Worm (Caenorhabditis elegans) whole organism, L4 larva: Measurements from ENCODE around the gene his-38.

Experiments used
- D1046.2 ChIP-seq: fragments of 200-800 bp; sonication (Bioruptor generic); IDR thresholded peaks from 2 replicates; pipeline ENCODE4 v1.3.6; 2022; ENCODE audit warnings: missing genetic modification characterization, missing compliant biosample characterization
- F37D6.2 ChIP-seq: sonication (generic microtip); optimal IDR thresholded peaks from 2 replicates; lab custom pipeline; 2016; ENCODE audit warnings: mild to moderate bottlenecking, missing genetic modification characterization, missing compliant biosample characterization
- F49E8.2 ChIP-seq: sonication (generic microtip); optimal IDR thresholded peaks from 2 replicates; lab custom pipeline; 2016; ENCODE audit warnings: missing compliant biosample characterization, mild to moderate bottlenecking, missing genetic modification characterization, borderline replicate concordance
- R02D3.7 ChIP-seq: fragments of 150-350 bp; sonication (generic microtip); optimal IDR thresholded peaks from 3 replicates; lab custom pipeline; 2014; ENCODE audit warnings: missing biosample characterization, missing genetic modification characterization
- T20F7.1 ChIP-seq: fragments of 200-800 bp; sonication (Bioruptor generic); optimal IDR thresholded peaks from 2 replicates; lab custom pipeline; 2018; ENCODE audit warnings: mild to moderate bottlenecking, missing genetic modification characterization, missing compliant biosample characterization
- Y105C5A.15 ChIP-seq: fragments of 200-800 bp; sonication (Bioruptor generic); IDR thresholded peaks from 2 replicates; pipeline ENCODE4 v1.3.6; 2022; ENCODE audit warnings: missing genetic modification characterization, missing compliant biosample characterization
- Y5F2A.4 ChIP-seq: fragments of 200-800 bp; sonication (Bioruptor generic); optimal IDR thresholded peaks from 2 replicates; lab custom pipeline; 2018; ENCODE audit warnings: mild to moderate bottlenecking, missing genetic modification characterization, missing compliant biosample characterization
- Y75B8A.6 ChIP-seq: fragments of 200-800 bp; sonication (Bioruptor generic); IDR thresholded peaks from 2 replicates; pipeline ENCODE4 v1.3.6; 2022; ENCODE audit warnings: missing genetic modification reagents, missing genetic modification characterization, missing compliant biosample characterization
- ZK546.5 ChIP-seq, 2 experiments: sonication (generic microtip); optimal IDR thresholded peaks; 2 replicates each; lab custom pipeline; 2017; ENCODE audit warnings: missing biosample characterization in 2 of 2, missing genetic modification characterization in 2 of 2
- aha-1 ChIP-seq: fragments of 150-350 bp; peaks from one replicate; lab custom pipeline; 2014; ENCODE audit warnings: missing biosample characterization, missing genetic modification characterization
- aly-2 ChIP-seq: sonication (generic microtip); optimal IDR thresholded peaks from 2 replicates; lab custom pipeline; 2018; ENCODE audit warnings: missing biosample characterization, missing genetic modification characterization
- ama-1 ChIP-seq: fragments of 150-350 bp; optimal IDR thresholded peaks from 2 replicates; lab custom pipeline; 2014; ENCODE audit warnings: inconsistent platforms, mixed read lengths
- ceh-28 ChIP-seq: fragments of 150-350 bp; optimal IDR thresholded peaks from 2 replicates; lab custom pipeline; 2014; ENCODE audit warnings: missing biosample characterization, missing genetic modification reagents, missing genetic modification characterization
- ceh-32 ChIP-seq: sonication (generic microtip); optimal IDR thresholded peaks from 2 replicates; lab custom pipeline; 2016; ENCODE audit warnings: mild to moderate bottlenecking, missing genetic modification characterization, missing compliant biosample characterization; ENCODE audit not compliant: poor library complexity
- ceh-44 ChIP-seq: fragments of 200-800 bp; sonication (Bioruptor generic); IDR thresholded peaks from 2 replicates; pipeline ENCODE4 v1.3.6; 2022; ENCODE audit warnings: missing genetic modification reagents, missing genetic modification characterization, missing compliant biosample characterization
- ceh-62 ChIP-seq: sonication (generic microtip); optimal IDR thresholded peaks from 2 replicates; lab custom pipeline; 2017; ENCODE audit warnings: missing biosample characterization, missing genetic modification characterization
- cey-2 ChIP-seq: sonication (generic microtip); optimal IDR thresholded peaks from 3 replicates; lab custom pipeline; 2017; ENCODE audit warnings: missing genetic modification characterization, mild to moderate bottlenecking, missing compliant biosample characterization, antibody characterized with exemption, borderline replicate concordance; ENCODE audit not compliant: insufficient read depth
- ctbp-1 ChIP-seq: fragments of 200-800 bp; sonication (Bioruptor generic); IDR thresholded peaks from 2 replicates; pipeline ENCODE4 v1.3.6; 2022; ENCODE audit warnings: missing genetic modification reagents, missing genetic modification characterization, missing compliant biosample characterization
- daf-16 ChIP-seq, 3 experiments: sonication (generic microtip); optimal IDR thresholded peaks; 2 replicates each; lab custom pipeline; 2016 to 2017; ENCODE audit warnings: missing genetic modification characterization in 3 of 3, missing genetic modification reagents in 3 of 3, mild to moderate bottlenecking in 2 of 3, missing compliant biosample characterization in 2 of 3, missing biosample characterization in 1 of 3, moderate library complexity in 1 of 3
- dmd-6 ChIP-seq: fragments of 200-800 bp; sonication (Bioruptor generic); IDR thresholded peaks from 2 replicates; pipeline ENCODE4 v1.3.6; 2022; ENCODE audit warnings: missing genetic modification reagents, missing genetic modification characterization, missing compliant biosample characterization
- duxl-1 ChIP-seq: sonication (generic microtip); optimal IDR thresholded peaks from 2 replicates; lab custom pipeline; 2016; ENCODE audit warnings: mild to moderate bottlenecking, missing genetic modification characterization, moderate library complexity, missing compliant biosample characterization; ENCODE audit not compliant: poor library complexity
- dve-1 ChIP-seq: sonication (generic microtip); optimal IDR thresholded peaks from 2 replicates; lab custom pipeline; 2017; ENCODE audit warnings: antibody characterized with exemption, mild to moderate bottlenecking, missing genetic modification characterization, missing compliant biosample characterization; ENCODE audit not compliant: insufficient read depth
- egl-27 ChIP-seq: sonication (generic microtip); optimal IDR thresholded peaks from 3 replicates; lab custom pipeline; 2017; ENCODE audit warnings: missing biosample characterization, missing genetic modification reagents, missing genetic modification characterization
- gei-8 ChIP-seq: fragments of 200-800 bp; sonication (Bioruptor generic); optimal IDR thresholded peaks from 2 replicates; lab custom pipeline; 2018; ENCODE audit warnings: mild to moderate bottlenecking, missing genetic modification characterization, missing compliant biosample characterization
- hif-1 ChIP-seq, 2 experiments: sonication (generic microtip); optimal IDR thresholded peaks; 2 replicates each; lab custom pipeline; 2016 to 2017; ENCODE audit warnings: missing compliant biosample characterization in 2 of 2, missing genetic modification characterization in 2 of 2, missing genetic modification reagents in 2 of 2, missing genotype in 2 of 2, mild to moderate bottlenecking in 1 of 2
- lin-29 ChIP-seq: fragments of 200-800 bp; sonication (Bioruptor generic); IDR thresholded peaks from 2 replicates; pipeline ENCODE4 v1.3.6; 2022; ENCODE audit warnings: missing genetic modification reagents, missing genetic modification characterization, missing compliant biosample characterization
- lin-38 ChIP-seq: fragments of 200-800 bp; sonication (Bioruptor generic); IDR thresholded peaks from 2 replicates; pipeline ENCODE4 v1.3.6; 2022; ENCODE audit warnings: missing genetic modification reagents, missing genetic modification characterization, missing compliant biosample characterization
- lin-39 ChIP-seq: fragments of 150-350 bp; optimal IDR thresholded peaks from 2 replicates; lab custom pipeline; 2014; ENCODE audit warnings: missing biosample characterization, missing genetic modification reagents, missing genetic modification characterization
- mdl-1 ChIP-seq, 2 experiments: fragments of 150-350 bp in 1 of 2; sonication (generic microtip) in 1 of 2; optimal IDR thresholded peaks; 2 replicates each; lab custom pipeline; 2014 to 2017; ENCODE audit warnings: missing biosample characterization in 2 of 2, missing genetic modification characterization in 2 of 2
- mep-1 ChIP-seq: fragments of 150-350 bp; sonication (generic microtip); optimal IDR thresholded peaks from 3 replicates; lab custom pipeline; 2014; ENCODE audit warnings: missing biosample characterization, missing genetic modification characterization
- mes-2 ChIP-seq: sonication (generic microtip); optimal IDR thresholded peaks from 2 replicates; lab custom pipeline; 2016; ENCODE audit warnings: missing genotype, mild to moderate bottlenecking, missing genetic modification characterization, missing compliant biosample characterization; ENCODE audit not compliant: poor library complexity, severe bottlenecking
- mxl-3 ChIP-seq: fragments of 200-800 bp; sonication (Bioruptor generic); optimal IDR thresholded peaks from 2 replicates; lab custom pipeline; 2018; ENCODE audit warnings: mild to moderate bottlenecking, missing genetic modification characterization, missing compliant biosample characterization
- nhr-102 ChIP-seq: sonication (generic microtip); optimal IDR thresholded peaks from 2 replicates; lab custom pipeline; 2016; ENCODE audit warnings: mild to moderate bottlenecking, missing genetic modification characterization, moderate library complexity, missing compliant biosample characterization
- nhr-11 ChIP-seq: fragments of 150-350 bp; optimal IDR thresholded peaks from 2 replicates; lab custom pipeline; 2014; ENCODE audit warnings: missing biosample characterization, missing genetic modification characterization
- nhr-41 ChIP-seq: fragments of 200-800 bp; sonication (Bioruptor generic); IDR thresholded peaks from 2 replicates; pipeline ENCODE4 v1.3.6; 2022; ENCODE audit warnings: missing genetic modification reagents, missing genetic modification characterization, missing compliant biosample characterization
- nhr-48 ChIP-seq: sonication (generic microtip); optimal IDR thresholded peaks from 2 replicates; lab custom pipeline; 2016; ENCODE audit warnings: mild to moderate bottlenecking, missing genetic modification characterization, missing compliant biosample characterization
- nhr-6 ChIP-seq: fragments of 150-350 bp; optimal IDR thresholded peaks from 2 replicates; lab custom pipeline; 2014; ENCODE audit warnings: missing biosample characterization, missing genetic modification characterization
- nhr-76 ChIP-seq: fragments of 150-350 bp; optimal IDR thresholded peaks from 2 replicates; lab custom pipeline; 2014; ENCODE audit warnings: missing biosample characterization, missing genetic modification characterization
- nhr-77 ChIP-seq: fragments of 150-350 bp; optimal IDR thresholded peaks from 2 replicates; lab custom pipeline; 2014; ENCODE audit warnings: missing biosample characterization, missing genetic modification characterization
- pha-4 ChIP-seq, 2 experiments: fragments of 150-350 bp in 1 of 2; fragments of 200-800 bp in 1 of 2; sonication (Bioruptor generic) in 1 of 2; IDR thresholded peaks in 1 of 2; optimal IDR thresholded peaks in 1 of 2; 2 replicates each; pipeline versions ENCODE4 v1.3.6 to Lab custom; 2014 to 2022; ENCODE audit warnings: missing genetic modification characterization in 2 of 2, missing genetic modification reagents in 2 of 2, missing biosample characterization in 1 of 2, missing compliant biosample characterization in 1 of 2
- pqm-1 ChIP-seq: sonication (generic microtip); optimal IDR thresholded peaks from 2 replicates; lab custom pipeline; 2017; ENCODE audit warnings: missing biosample characterization, missing genetic modification characterization
- rbr-2 ChIP-seq: sonication (generic microtip); optimal IDR thresholded peaks from 2 replicates; lab custom pipeline; 2016; ENCODE audit warnings: missing genotype, missing genetic modification characterization, missing compliant biosample characterization
- skn-1 ChIP-seq: fragments of 150-350 bp; optimal IDR thresholded peaks from 2 replicates; lab custom pipeline; 2014; ENCODE audit warnings: missing biosample characterization, missing genetic modification characterization
- spr-1 ChIP-seq: sonication (generic microtip); optimal IDR thresholded peaks from 2 replicates; lab custom pipeline; 2016; ENCODE audit warnings: mild to moderate bottlenecking, missing genetic modification characterization, missing compliant biosample characterization
- tra-1 ChIP-seq: fragments of 200-800 bp; sonication (Bioruptor generic); IDR thresholded peaks from 2 replicates; pipeline ENCODE4 v1.3.6; 2022; ENCODE audit warnings: missing genetic modification reagents, missing genetic modification characterization, missing compliant biosample characterization
- zip-11 ChIP-seq: fragments of 200-800 bp; sonication (Bioruptor generic); IDR thresholded peaks from 2 replicates; pipeline ENCODE4 v1.3.6; 2022; ENCODE audit warnings: missing genetic modification characterization, missing compliant biosample characterization
- zip-2 ChIP-seq: fragments of 150-350 bp; optimal IDR thresholded peaks from 2 replicates; lab custom pipeline; 2014; ENCODE audit warnings: missing biosample characterization, missing genetic modification characterization
- ztf-11 ChIP-seq: fragments of 150-350 bp; optimal IDR thresholded peaks from 2 replicates; lab custom pipeline; 2014; ENCODE audit warnings: missing biosample characterization, missing genetic modification characterization
- ztf-7 ChIP-seq: fragments of 150-350 bp; optimal IDR thresholded peaks from 2 replicates; lab custom pipeline; 2014; ENCODE audit warnings: missing biosample characterization, missing genetic modification characterization

The his-38 gene

ce11 chrX:7264591-7265306, 44.9 kb downstream of the his-38 start (continued):
- TF ChIP-seq ceh-32 (tag; lab: Kevin White, UChicago) (no peak), Y5F2A.4 (GFP tag; lab: Kevin White, UChicago) (no peak), skn-1 (tag; lab: Kevin White, UChicago) (no peak), dmd-6 (peak; percentile 88), nhr-102 (peak; percentile 71), nhr-41 (GFP tag; lab: Robert Waterston, UW) (peak; percentile 85), nhr-6 (peak; percentile 57), ceh-28 (tag; lab: Kevin White, UChicago) (peak; percentile 4), pqm-1 (tag; lab: Kevin White, UChicago) (peak; percentile 43), ceh-44 (GFP tag; lab: Robert Waterston, UW) (no peak), nhr-76 (tag; lab: Kevin White, UChicago) (no peak), gei-8 (GFP tag; lab: Kevin White, UChicago) (no peak), R02D3.7 (peak; percentile 1), rbr-2 (tag; lab: Kevin White, UChicago) (peak; percentile 96), ceh-62 (tag; lab: Kevin White, UChicago) (no peak), Y105C5A.15 (GFP tag; lab: Robert Waterston, UW) (no peak), zip-2 (peak; percentile 57), lin-38 (GFP tag; lab: Robert Waterston, UW) (peak; percentile 78), ZK546.5 (tag; optimal IDR thresholded peaks at IDR 0.05; lab: Kevin White, UChicago) (no peak), ztf-11 (no peak), mep-1 (tag; lab: Kevin White, UChicago) (peak; percentile 98), daf-16 (GFP tag; optimal IDR thresholded peaks at IDR 0.05; lab: Kevin White, UChicago) (peak; percentile 57), daf-16 (tag; optimal IDR thresholded peaks at IDR 0.05; lab: Kevin White, UChicago) (peak; percentile 82), lin-29 (GFP tag; lab: Robert Waterston, UW) (peak; percentile 39; the same call in 1 of the 2 replicates), pha-4 (GFP tag; IDR thresholded peaks at IDR 0.05; lab: Robert Waterston, UW) (no peak), pha-4 (tag; optimal IDR thresholded peaks at IDR 0.05; lab: Kevin White, UChicago) (no peak), zip-11 (no peak), tra-1 (GFP tag; lab: Robert Waterston, UW) (peak; percentile 60; the same call in 1 of the 2 replicates), ctbp-1 (GFP tag; lab: Robert Waterston, UW) (peak; percentile 94), nhr-77 (tag; lab: Kevin White, UChicago) (peak; percentile 94), nhr-48 (tag; lab: Kevin White, UChicago) (peak; percentile 84), duxl-1 (tag; lab: Kevin White, UChicago) (peak; percentile 56), egl-27 (tag; lab: Kevin White, UChicago) (no peak), mdl-1 (tag; optimal IDR thresholded peaks at IDR 0.05; lab: Kevin White, UChicago) (peak; percentile 19 to 76), Y75B8A.6 (GFP tag; lab: Robert Waterston, UW) (no peak), aly-2 (tag; lab: Kevin White, UChicago) (no peak), F49E8.2 (no peak), mxl-3 (peak; percentile 82), cey-2 (tag; lab: Kevin White, UChicago) (no peak), aha-1 (tag; lab: Kevin White, UChicago) (peak; percentile 100), mes-2 (tag; lab: Kevin White, UChicago) (peak; percentile 91), hif-1 (tag; optimal IDR thresholded peaks at IDR 0.05; lab: Kevin White, UChicago) (peak in 1 of 2 experiments; percentile 77), nhr-11 (tag; lab: Kevin White, UChicago) (peak; percentile 77), lin-39 (no peak), spr-1 (peak; percentile 83), dve-1 (tag; lab: Kevin White, UChicago) (peak; percentile 95), ztf-7 (tag; lab: Kevin White, UChicago) (no peak), T20F7.1 (GFP tag; lab: Kevin White, UChicago) (no peak), F37D6.2 (tag; lab: Kevin White, UChicago) (peak; percentile 78), ama-1 (lab: Kevin White, UChicago) (peak; percentile 72), D1046.2 (no peak)
